Worm (Caenorhabditis elegans) whole organism, L1 larva: ENCODE results near the gene fbxa-137.

Source experiments
- C04F5.9 ChIP-seq: sonication (generic microtip); optimal IDR thresholded peaks from 2 replicates; lab custom pipeline; 2016; ENCODE audit warnings: missing genetic modification characterization, missing compliant biosample characterization
- C16A3.4 ChIP-seq: fragments of 150-350 bp; optimal IDR thresholded peaks from 2 replicates; lab custom pipeline; 2014; ENCODE audit warnings: missing biosample characterization, missing genetic modification characterization
- F16B12.6 ChIP-seq: fragments of 150-350 bp; optimal IDR thresholded peaks from 2 replicates; lab custom pipeline; 2014; ENCODE audit warnings: missing biosample characterization, missing genetic modification characterization
- Y116A8C.19 ChIP-seq: sonication (generic microtip); optimal IDR thresholded peaks from 2 replicates; lab custom pipeline; 2016; ENCODE audit warnings: missing compliant biosample characterization, missing genetic modification characterization, borderline replicate concordance
- ama-1 ChIP-seq: fragments of 150-350 bp; optimal IDR thresholded peaks from 2 replicates; lab custom pipeline; 2014
- ceh-63 ChIP-seq: fragments of 200-800 bp; sonication (Bioruptor generic); optimal IDR thresholded peaks from 2 replicates; lab custom pipeline; 2018; ENCODE audit warnings: mild to moderate bottlenecking, missing genetic modification characterization, missing compliant biosample characterization
- ceh-8 ChIP-seq: fragments of 200-800 bp; sonication (Bioruptor generic); optimal IDR thresholded peaks from 2 replicates; lab custom pipeline; 2018; ENCODE audit warnings: mild to moderate bottlenecking, missing genetic modification characterization, moderate library complexity, missing compliant biosample characterization
- ceh-88 ChIP-seq: fragments of 200-800 bp; sonication (Bioruptor generic); IDR thresholded peaks from 2 replicates; pipeline ENCODE4 v1.3.6; 2022; ENCODE audit warnings: missing genetic modification characterization, missing compliant biosample characterization
- ces-1 ChIP-seq: fragments of 150-350 bp; optimal IDR thresholded peaks from 2 replicates; lab custom pipeline; 2014; ENCODE audit warnings: missing biosample characterization, missing genetic modification reagents, missing genetic modification characterization
- efl-1 ChIP-seq, 4 experiments: fragments of 150-350 bp; optimal IDR thresholded peaks in 3 of 4; peaks in 1 of 4; 1 replicate in 1 of 4; 2 replicates in 3 of 4; lab custom pipeline; 2014; ENCODE audit warnings: missing biosample characterization in 2 of 4, missing genetic modification characterization in 2 of 4, missing genetic modification reagents in 2 of 4
- efl-3 ChIP-seq: fragments of 200-800 bp; sonication (Bioruptor generic); optimal IDR thresholded peaks from 2 replicates; lab custom pipeline; 2018; ENCODE audit warnings: mild to moderate bottlenecking, missing genetic modification characterization, missing compliant biosample characterization
- egl-13 ChIP-seq: sonication (generic microtip); optimal IDR thresholded peaks from 2 replicates; lab custom pipeline; 2016; ENCODE audit warnings: missing genotype, missing genetic modification reagents, missing genetic modification characterization, missing compliant biosample characterization
- fkh-8 ChIP-seq: sonication (generic microtip); optimal IDR thresholded peaks from 2 replicates; lab custom pipeline; 2016; ENCODE audit warnings: mild to moderate bottlenecking, missing genetic modification characterization, missing compliant biosample characterization
- hlh-17 ChIP-seq: fragments of 200-800 bp; sonication (Bioruptor generic); optimal IDR thresholded peaks from 2 replicates; lab custom pipeline; 2018; ENCODE audit warnings: missing genetic modification characterization, mild to moderate bottlenecking, missing compliant biosample characterization, moderate library complexity, borderline replicate concordance
- hlh-4 ChIP-seq: sonication (generic microtip); optimal IDR thresholded peaks from 2 replicates; lab custom pipeline; 2016; ENCODE audit warnings: mild to moderate bottlenecking, missing genetic modification characterization, missing compliant biosample characterization
- hpl-2 ChIP-seq: fragments of 150-350 bp; optimal IDR thresholded peaks from 2 replicates; lab custom pipeline; 2014; ENCODE audit warnings: missing biosample characterization, missing genetic modification reagents, missing genetic modification characterization
- isw-1 ChIP-seq: fragments of 200-800 bp; sonication (Bioruptor generic); IDR thresholded peaks from 2 replicates; pipeline ENCODE4 v1.3.6; 2022; ENCODE audit warnings: missing genetic modification characterization, missing compliant biosample characterization
- lin-13 ChIP-seq: fragments of 150-350 bp; optimal IDR thresholded peaks from 2 replicates; lab custom pipeline; 2014; ENCODE audit warnings: missing biosample characterization, missing genetic modification reagents, missing genetic modification characterization
- lin-14 ChIP-seq: fragments of 200-800 bp; sonication (Bioruptor generic); optimal IDR thresholded peaks from 2 replicates; lab custom pipeline; 2018; ENCODE audit warnings: mild to moderate bottlenecking, missing genetic modification characterization, moderate library complexity, missing compliant biosample characterization
- lin-35 ChIP-seq, 2 experiments: fragments of 150-350 bp; optimal IDR thresholded peaks; 2 replicates each; lab custom pipeline; 2014; ENCODE audit warnings: missing biosample characterization in 2 of 2, missing genetic modification characterization in 2 of 2, missing genetic modification reagents in 2 of 2
- mep-1 ChIP-seq: fragments of 150-350 bp; optimal IDR thresholded peaks from 2 replicates; lab custom pipeline; 2014; ENCODE audit warnings: missing biosample characterization, missing genetic modification characterization
- nhr-11 ChIP-seq: fragments of 150-350 bp; optimal IDR thresholded peaks from 2 replicates; lab custom pipeline; 2014; ENCODE audit warnings: missing biosample characterization, missing genetic modification characterization
- nhr-19 ChIP-seq: fragments of 200-800 bp; sonication (Bioruptor generic); conservative IDR thresholded peaks from 2 replicates; pipeline ENCODE4 v1.3.6; 2022; ENCODE audit warnings: missing genetic modification characterization, missing compliant biosample characterization
- nhr-20 ChIP-seq: sonication (generic microtip); optimal IDR thresholded peaks from 2 replicates; lab custom pipeline; 2016; ENCODE audit warnings: mild to moderate bottlenecking, missing genetic modification characterization, missing compliant biosample characterization
- nhr-237 ChIP-seq: fragments of 150-350 bp; optimal IDR thresholded peaks from 2 replicates; lab custom pipeline; 2014; ENCODE audit warnings: missing biosample characterization, missing genetic modification characterization
- nhr-85 ChIP-seq: sonication (generic microtip); peaks from one replicate; lab custom pipeline; 2016; ENCODE audit warnings: missing genetic modification characterization, inconsistent platforms, missing compliant biosample characterization
- pax-3 ChIP-seq: fragments of 200-800 bp; sonication (Bioruptor generic); optimal IDR thresholded peaks from 2 replicates; lab custom pipeline; 2018; ENCODE audit warnings: mild to moderate bottlenecking, missing genetic modification characterization, moderate library complexity, missing compliant biosample characterization
- skn-1 ChIP-seq: fragments of 150-350 bp; optimal IDR thresholded peaks from 2 replicates; lab custom pipeline; 2014; ENCODE audit warnings: missing biosample characterization, missing genetic modification characterization
- sptf-1 ChIP-seq: fragments of 150-350 bp; optimal IDR thresholded peaks from 2 replicates; lab custom pipeline; 2014; ENCODE audit warnings: missing biosample characterization, missing genetic modification characterization
- sup-37 ChIP-seq: fragments of 200-800 bp; sonication (Bioruptor generic); optimal IDR thresholded peaks from 2 replicates; lab custom pipeline; 2018; ENCODE audit warnings: mild to moderate bottlenecking, missing genetic modification characterization, missing compliant biosample characterization
- tlp-1 ChIP-seq: fragments of 150-350 bp; optimal IDR thresholded peaks from 2 replicates; lab custom pipeline; 2014; ENCODE audit warnings: missing biosample characterization, missing genetic modification characterization
- unc-130 ChIP-seq: fragments of 150-350 bp; optimal IDR thresholded peaks from 2 replicates; lab custom pipeline; 2017; ENCODE audit warnings: missing biosample characterization, missing genetic modification characterization, inconsistent platforms
- unc-62 ChIP-seq: fragments of 150-350 bp; optimal IDR thresholded peaks from 2 replicates; lab custom pipeline; 2014; ENCODE audit warnings: missing biosample characterization, missing genetic modification reagents, missing genetic modification characterization
- unc-98 ChIP-seq: fragments of 200-800 bp; sonication (Bioruptor generic); IDR thresholded peaks from 2 replicates; pipeline ENCODE4 v1.3.6; 2022; ENCODE audit warnings: missing genetic modification characterization, missing compliant biosample characterization
- ztf-11 ChIP-seq, 2 experiments: sonication (generic microtip); optimal IDR thresholded peaks; 2 replicates each; lab custom pipeline; 2016 to 2017; ENCODE audit warnings: missing genetic modification characterization in 2 of 2, missing biosample characterization in 1 of 2, missing compliant biosample characterization in 1 of 2

fbxa-137 gene

DNA sequence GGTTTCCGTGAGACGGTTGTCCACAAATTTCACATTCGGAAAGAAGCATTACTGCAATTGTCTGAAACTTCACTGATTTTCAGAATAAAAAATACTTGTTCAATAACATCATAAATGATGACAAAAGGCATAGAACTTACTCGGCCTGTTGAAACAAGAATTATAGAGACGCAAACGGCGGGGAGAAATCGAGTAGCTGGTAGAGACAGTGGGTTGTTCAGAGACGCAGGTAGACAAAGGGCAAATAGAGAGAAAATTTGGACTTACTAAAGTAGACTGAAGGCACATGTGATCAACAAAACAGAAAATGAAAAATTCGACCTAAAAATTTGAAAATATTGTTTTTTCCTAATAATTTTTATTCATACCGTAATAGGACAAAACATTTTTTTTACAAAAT, 18.9 kb upstream of the fbxa-137 start, which contains the start of gene nhr-182 (continued):
- peak; percentile 80 for TF ChIP-seq nhr-85 (tag; lab: Kevin White, UChicago)

DNA sequence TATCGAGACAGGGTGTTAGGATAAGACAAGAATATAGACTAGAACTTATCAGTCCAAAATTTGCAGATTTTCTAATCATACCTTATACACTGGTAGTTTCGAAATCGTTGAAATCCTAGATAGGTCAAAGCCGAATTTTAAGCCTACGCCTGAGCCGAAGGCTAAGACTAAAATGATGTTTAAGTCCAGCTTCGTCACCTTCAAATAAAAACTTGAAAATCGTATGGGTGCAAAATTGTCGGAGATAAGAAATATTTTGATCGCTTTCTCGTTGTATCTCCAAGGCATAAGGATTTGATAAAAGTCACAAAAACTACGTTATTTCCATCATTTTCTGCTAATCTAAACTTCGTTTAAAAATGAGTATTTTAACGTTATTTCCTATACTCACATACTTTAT, 18.0 kb upstream of the fbxa-137 start, which contains the start of gene F41B5.12:
F41B5.12 (plus strand) TSS at position 301 of the 400 bp plus-strand sequence.
- TF ChIP-seq ceh-8 (GFP tag; lab: Kevin White, UChicago): no peak
- TF ChIP-seq efl-3 (GFP tag; lab: Kevin White, UChicago): no peak
- TF ChIP-seq ceh-63 (GFP tag; lab: Kevin White, UChicago): no peak
- no peak for TF ChIP-seq unc-62 (GFP tag; lab: Kevin White, UChicago)
- TF ChIP-seq hpl-2: no peak
- TF ChIP-seq tlp-1: no peak
- TF ChIP-seq unc-98 (GFP tag; lab: Robert Waterston, UW): no peak
- no peak for TF ChIP-seq nhr-20
- TF ChIP-seq nhr-11: no peak
- TF ChIP-seq unc-130 (tag; lab: Kevin White, UChicago): no peak
- TF ChIP-seq lin-13 (GFP tag; lab: Kevin White, UChicago): no peak
- no peak for TF ChIP-seq hlh-17
- no peak for TF ChIP-seq C16A3.4 (tag; lab: Kevin White, UChicago)
- no peak for TF ChIP-seq isw-1
- TF ChIP-seq hlh-4 (tag; lab: Kevin White, UChicago): no peak
- TF ChIP-seq egl-13 (tag; lab: Kevin White, UChicago): no peak

DNA sequence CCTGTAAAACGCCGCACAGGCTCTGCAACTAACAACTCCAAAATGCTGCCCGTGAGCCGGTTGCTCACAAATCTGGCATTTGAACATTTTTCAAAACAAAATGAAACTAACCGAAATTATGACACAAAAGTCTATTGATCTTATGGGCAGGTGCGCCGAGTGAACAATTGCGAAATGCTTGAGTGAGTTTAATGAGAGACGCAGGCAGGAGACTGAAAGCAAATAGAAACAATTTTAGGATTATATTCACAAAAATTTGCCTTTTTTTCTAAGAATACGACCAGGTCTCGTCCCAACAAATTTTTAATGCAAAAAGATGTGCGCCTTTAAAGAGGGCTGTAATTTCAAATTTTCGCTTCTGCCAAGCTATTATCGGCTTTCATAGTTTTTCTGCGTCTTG, 14.2 kb upstream of the fbxa-137 start, which contains the start of gene nhr-183:
nhr-183 (minus strand) TSS at position 180 of the 400 bp plus-strand sequence.
- TF ChIP-seq nhr-19 (GFP tag; lab: Robert Waterston, UW) (no peak), hlh-17 (no peak), efl-1 (optimal IDR thresholded peaks at IDR 0.05; lab: Kevin White, UChicago) (no peak), efl-1 (GFP tag; optimal IDR thresholded peaks at IDR 0.05 in 1 of 2; lab: Kevin White, UChicago) (peak in 1 of 2 experiments; percentile 37), nhr-20 (no peak), fkh-8 (peak; percentile 10), skn-1 (tag; lab: Kevin White, UChicago) (peak; percentile 46), lin-35 (GFP tag; optimal IDR thresholded peaks at IDR 0.05; lab: Kevin White, UChicago) (peak in 1 of 2 experiments; percentile 19)

DNA sequence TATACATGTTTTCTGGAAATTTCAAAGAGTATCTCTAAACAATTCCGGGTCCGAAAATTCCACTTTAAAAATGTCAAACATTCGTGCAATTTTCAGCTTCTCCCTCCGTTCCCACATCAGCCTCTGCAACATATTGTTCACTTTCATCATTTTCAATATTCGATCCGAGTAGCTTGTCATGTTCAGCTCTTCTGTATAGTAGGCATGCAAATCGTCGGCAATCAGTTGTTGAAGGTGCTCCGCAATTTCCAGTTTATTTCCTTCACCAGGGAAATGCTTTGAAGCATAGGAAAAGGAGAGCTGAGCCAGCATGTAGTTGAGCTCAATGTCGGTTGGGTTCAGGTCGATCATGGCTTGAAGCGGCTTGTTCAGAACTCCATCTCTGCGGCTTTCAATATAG, 13.7 kb upstream of the fbxa-137 start:
- TF ChIP-seq efl-1 (optimal IDR thresholded peaks at IDR 0.05; lab: Kevin White, UChicago) (no peak), efl-1 (GFP tag; optimal IDR thresholded peaks at IDR 0.05 in 1 of 2; lab: Kevin White, UChicago) (peak in 1 of 2 experiments; percentile 88), nhr-237 (no peak)

DNA sequence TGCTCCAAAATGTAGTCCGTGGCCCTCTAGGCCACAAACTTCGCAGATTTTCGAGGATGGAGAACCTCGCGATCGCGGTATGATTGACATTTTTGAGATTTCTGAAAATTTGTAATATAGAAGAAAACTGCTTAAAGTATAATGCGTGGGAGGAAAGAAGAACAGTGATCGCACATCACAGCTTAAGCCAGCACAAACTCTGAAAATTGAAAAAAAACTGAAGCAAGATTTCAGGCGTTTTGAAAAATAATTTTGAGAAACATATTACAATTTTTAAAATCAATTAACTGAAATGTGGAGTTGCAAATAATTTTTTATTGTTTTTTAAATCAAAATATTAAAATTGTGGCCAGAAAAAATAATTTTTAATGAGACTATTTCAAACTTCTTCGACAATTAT, 11.7 kb upstream of the fbxa-137 start, which contains the start of gene nhr-275:
nhr-275 (minus strand) TSS at position 101 of the 400 bp plus-strand sequence.
- TF ChIP-seq hpl-2: no peak
- no peak for TF ChIP-seq mep-1 (tag; lab: Kevin White, UChicago)
- TF ChIP-seq efl-1 (optimal IDR thresholded peaks at IDR 0.05; lab: Kevin White, UChicago): no peak
- TF ChIP-seq efl-1 (GFP tag; optimal IDR thresholded peaks at IDR 0.05 in 1 of 2; lab: Kevin White, UChicago): no peak
- no peak for TF ChIP-seq ces-1 (GFP tag; lab: Kevin White, UChicago)
- no peak for TF ChIP-seq lin-14 (GFP tag; lab: Kevin White, UChicago)
- no peak for TF ChIP-seq isw-1
- TF ChIP-seq sptf-1 (tag; lab: Kevin White, UChicago): no peak
- no peak for TF ChIP-seq ceh-88 (GFP tag; lab: Robert Waterston, UW)
- TF ChIP-seq Y116A8C.19 (tag; lab: Kevin White, UChicago): no peak
- no peak for TF ChIP-seq pax-3 (tag; lab: Kevin White, UChicago)
- TF ChIP-seq ama-1 (lab: Kevin White, UChicago): no peak

DNA sequence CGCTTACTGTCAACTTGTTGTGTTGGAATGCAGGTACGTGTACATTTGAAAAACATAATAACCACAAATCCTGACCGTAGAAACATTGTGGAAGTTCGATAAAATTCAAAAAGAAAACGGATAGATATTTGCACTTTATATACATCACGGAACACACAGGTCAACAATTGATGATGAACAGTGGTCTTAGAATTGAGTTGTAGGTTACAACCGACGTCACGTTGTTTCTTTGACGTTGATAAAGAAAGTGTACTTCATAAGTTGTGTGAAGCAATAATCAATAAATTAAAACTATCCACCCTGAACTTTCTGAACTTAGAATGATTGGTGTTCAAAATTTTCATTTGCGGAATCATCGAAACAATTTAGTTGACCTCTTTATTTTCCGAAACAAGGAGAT, 6.9 kb upstream of the fbxa-137 start, which contains the start of gene Y5H2A.1:
Y5H2A.1 (minus strand) TSS at position 101 of the 400 bp plus-strand sequence.
- TF ChIP-seq unc-62 (GFP tag; lab: Kevin White, UChicago) (no peak), sup-37 (GFP tag; lab: Kevin White, UChicago) (no peak), ztf-11 (tag; optimal IDR thresholded peaks at IDR 0.05; lab: Kevin White, UChicago) (no peak), C04F5.9 (tag; lab: Kevin White, UChicago) (no peak), F16B12.6 (tag; lab: Kevin White, UChicago) (no peak)
